Worm (Caenorhabditis elegans): ENCODE data around the gene srab-2.

Gene srab-2

DNA sequence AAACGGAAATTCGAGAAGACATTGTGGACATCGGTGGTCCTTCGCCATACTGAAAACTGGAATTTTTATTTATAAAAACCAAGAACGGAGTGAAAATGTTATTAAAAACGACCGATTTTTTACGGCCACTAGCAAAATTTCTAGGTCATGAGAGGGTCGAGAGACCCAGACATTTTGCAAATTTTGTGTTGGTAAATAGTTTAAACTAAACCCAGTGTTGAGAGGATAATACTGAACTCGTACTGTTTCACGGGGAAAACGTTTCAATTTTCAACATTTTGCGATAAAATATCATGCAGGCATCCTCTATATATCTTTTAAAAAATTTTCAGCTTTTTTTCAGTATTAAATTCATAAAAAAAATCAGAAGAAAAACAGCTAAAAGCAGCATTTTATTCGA, 14.3 kb upstream of the srab-2 start, which contains the start of gene C04F5.9:
C04F5.9 (minus strand) TSS at position 101 of the 400 bp plus-strand sequence.
- TF ChIP-seq lsy-2 (tag; optimal IDR thresholded peaks at IDR 0.05) = peak in 1 of 2 experiments; percentile 8
- peak in 1 of 2 experiments; percentile 9 for TF ChIP-seq efl-1 (optimal IDR thresholded peaks at IDR 0.05)
- no peak for TF ChIP-seq efl-1 (GFP tag; optimal IDR thresholded peaks at IDR 0.05 in 1 of 2)
- no peak for TF ChIP-seq grh-1 (GFP tag; IDR thresholded peaks at IDR 0.05)

- TF ChIP-seq C34B4.2 (tag; optimal IDR thresholded peaks at IDR 0.05) (no peak), sptf-1 (tag; optimal IDR thresholded peaks at IDR 0.05) (no peak), fkh-4 (tag; optimal IDR thresholded peaks at IDR 0.05; ENCODE audit: borderline replicate concordance) (no peak)
These were observed 8.8 kb upstream of the srab-2 start, which contains the start of gene C04F5.8 for ce11 chrV:5113654-5114053. C04F5.8 (minus strand) TSS chrV:5113754.

DNA sequence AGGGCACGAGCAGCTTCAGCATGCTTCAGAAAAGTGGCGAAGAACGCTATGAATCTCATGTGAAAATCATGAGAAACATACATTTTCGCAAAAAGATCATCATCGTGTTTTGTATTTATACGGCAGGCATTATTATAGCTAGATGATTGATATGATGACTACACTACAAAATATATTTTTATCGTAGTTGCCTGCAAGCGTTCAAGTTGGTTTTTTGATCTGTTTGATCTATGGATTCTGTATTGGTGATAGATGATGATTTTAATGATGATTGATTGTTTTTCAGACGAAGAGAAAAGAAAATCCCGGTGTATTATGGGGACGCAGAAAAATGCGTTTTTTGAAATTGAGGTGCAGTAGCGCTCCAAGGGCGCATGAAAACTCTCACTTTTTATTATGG, 5.8 kb upstream of the srab-2 start, which contains the start of gene ugt-63:
ugt-63 (minus strand) TSS at position 89 of the 400 bp plus-strand sequence.
- TF ChIP-seq nhr-85 (tag) (peak; percentile 51), efl-1 (optimal IDR thresholded peaks at IDR 0.05) (no peak), efl-1 (GFP tag; optimal IDR thresholded peaks at IDR 0.05 in 1 of 2) (peak in 1 of 2 experiments; percentile 29), nhr-20 (tag; optimal IDR thresholded peaks at IDR 0.05) (peak; percentile 55), Y116A8C.19 (tag; optimal IDR thresholded peaks at IDR 0.05; ENCODE audit: borderline replicate concordance) (no peak)

DNA sequence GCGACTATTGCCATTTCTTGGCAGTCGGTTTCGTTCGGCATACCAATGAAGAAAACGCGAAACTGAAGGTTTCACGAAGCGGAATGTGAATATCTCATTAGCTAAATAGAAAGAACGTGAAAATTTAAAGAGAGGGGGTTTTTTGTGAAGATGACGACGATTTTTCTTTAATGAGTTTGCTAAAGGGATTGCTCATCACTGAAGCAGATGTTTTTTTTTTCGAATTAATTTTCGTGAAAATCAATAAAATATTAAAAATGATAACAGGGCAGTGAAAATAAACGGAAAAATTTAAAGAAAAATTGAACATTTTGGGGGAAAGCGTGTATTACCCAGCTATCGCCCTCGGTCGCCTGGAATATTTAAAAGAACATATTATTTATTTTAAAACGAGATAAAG, 3.0 kb upstream of the srab-2 start, which contains the start of gene srab-3:
srab-3 (minus strand) TSS at position 101 of the 400 bp plus-strand sequence.
- TF ChIP-seq fkh-8 (tag; optimal IDR thresholded peaks at IDR 0.05) = peak; percentile 28
- TF ChIP-seq alr-1 (tag; optimal IDR thresholded peaks at IDR 0.05; ENCODE audit: borderline replicate concordance) = no peak

DNA sequence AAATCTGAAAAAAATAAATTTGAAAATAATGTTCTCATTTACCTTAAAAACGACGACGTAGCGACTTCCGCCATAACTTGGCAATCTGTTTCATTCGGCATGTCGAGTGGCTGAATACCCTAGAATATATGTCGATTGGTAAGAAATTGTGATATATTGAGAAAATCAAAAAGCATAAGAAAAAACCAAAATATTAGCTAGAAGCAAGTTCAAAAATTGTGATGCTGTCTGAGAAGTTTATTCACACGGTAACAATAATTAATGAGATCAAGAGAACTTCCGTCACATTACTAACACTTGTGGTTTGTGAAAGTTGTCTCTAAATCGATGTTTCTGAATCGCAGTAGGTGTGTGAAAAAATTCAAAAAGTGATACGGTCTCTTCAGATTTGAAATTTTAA, 2.8 kb downstream of the srab-2 start, which contains the start of gene srab-1:
srab-1 (minus strand) TSS at position 101 of the 400 bp plus-strand sequence.
- TF ChIP-seq tlp-1 (tag; optimal IDR thresholded peaks at IDR 0.05) (no peak), skn-1 (tag; optimal IDR thresholded peaks at IDR 0.05) (no peak), sup-37 (GFP tag; optimal IDR thresholded peaks at IDR 0.05) (no peak), ceh-90 (tag; optimal IDR thresholded peaks at IDR 0.05) (no peak), jun-1 (tag; optimal IDR thresholded peaks at IDR 0.05) (no peak), mab-9 (GFP tag; IDR thresholded peaks at IDR 0.05) (no peak), irx-1 (tag; optimal IDR thresholded peaks at IDR 0.05) (no peak), nhr-28 (tag; optimal IDR thresholded peaks at IDR 0.05) (no peak), pax-3 (tag; optimal IDR thresholded peaks at IDR 0.05) (no peak), mep-1 (tag; optimal IDR thresholded peaks at IDR 0.05) (no peak), ces-1 (GFP tag; optimal IDR thresholded peaks at IDR 0.05) (no peak), alr-1 (tag; optimal IDR thresholded peaks at IDR 0.05; ENCODE audit: borderline replicate concordance) (no peak), dsc-1 (tag; optimal IDR thresholded peaks at IDR 0.05) (no peak), C34B4.2 (tag; optimal IDR thresholded peaks at IDR 0.05) (no peak), nhr-85 (tag) (no peak), lin-14 (GFP tag; optimal IDR thresholded peaks at IDR 0.05) (no peak), nhr-11 (tag; optimal IDR thresholded peaks at IDR 0.05) (no peak)

- no peak for TF ChIP-seq nhr-47 (tag; optimal IDR thresholded peaks at IDR 0.05)
- no peak for TF ChIP-seq efl-1 (optimal IDR thresholded peaks at IDR 0.05)
- peak in 1 of 2 experiments; percentile 72 for TF ChIP-seq efl-1 (GFP tag; optimal IDR thresholded peaks at IDR 0.05 in 1 of 2)
These were observed 5.9 kb downstream of the srab-2 start, which contains the start of gene unc-46 for ce11 chrV:5098925-5099324. unc-46 (minus strand) TSS chrV:5099025.

DNA sequence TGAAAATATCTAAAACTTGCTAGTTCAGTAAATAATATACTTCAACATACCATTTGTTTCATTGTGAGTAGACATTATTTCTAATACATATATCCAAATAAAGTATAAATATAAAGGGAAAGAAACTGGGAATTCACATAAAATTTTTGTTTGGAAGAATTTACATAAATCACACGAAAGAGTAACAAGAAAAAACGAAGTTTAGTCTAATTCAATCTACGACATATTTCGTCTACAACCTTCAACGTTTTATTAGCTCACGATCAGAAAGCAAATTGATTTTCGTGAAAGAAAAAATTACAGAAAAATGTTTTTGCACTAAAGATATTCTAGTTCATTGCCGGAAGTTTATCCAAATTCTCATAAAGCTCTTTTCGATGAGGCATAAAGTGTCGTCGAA, 7.8 kb downstream of the srab-2 start, which contains the start of gene C04F5.2:
C04F5.2 (minus strand) TSS at position 101 of the 400 bp plus-strand sequence.
- TF ChIP-seq snpc-4 (tag; optimal IDR thresholded peaks at IDR 0.05) (no peak), grh-1 (GFP tag; IDR thresholded peaks at IDR 0.05) (no peak), nhr-28 (tag; optimal IDR thresholded peaks at IDR 0.05) (no peak), sox-4 (tag; optimal IDR thresholded peaks at IDR 0.05) (no peak), mdl-1 (tag; optimal IDR thresholded peaks at IDR 0.05) (no peak), ceh-8 (GFP tag; optimal IDR thresholded peaks at IDR 0.05) (no peak), ceh-90 (tag; optimal IDR thresholded peaks at IDR 0.05) (no peak), ztf-11 (tag; optimal IDR thresholded peaks at IDR 0.05) (no peak), dpl-1 (GFP tag; optimal IDR thresholded peaks at IDR 0.05) (no peak), mab-9 (GFP tag; IDR thresholded peaks at IDR 0.05) (no peak), unc-30 (tag; optimal IDR thresholded peaks at IDR 0.05) (no peak), aly-2 (tag; optimal IDR thresholded peaks at IDR 0.05) (no peak), C34B4.2 (tag; optimal IDR thresholded peaks at IDR 0.05) (no peak)
